Worm (Caenorhabditis elegans) whole organism, L4/young adult: Measurements from ENCODE around the gene fbxl-3.

Experiments used
- W03F9.2 ChIP-seq: fragments of 150-350 bp; optimal IDR thresholded peaks from 2 replicates; lab custom pipeline; 2014; ENCODE audit warnings: missing biosample characterization, missing genetic modification characterization
- dao-5 ChIP-seq: sonication (generic microtip); optimal IDR thresholded peaks from 2 replicates; lab custom pipeline; 2016; ENCODE audit warnings: missing genotype, missing genetic modification characterization, moderate library complexity, missing compliant biosample characterization

DNA sequence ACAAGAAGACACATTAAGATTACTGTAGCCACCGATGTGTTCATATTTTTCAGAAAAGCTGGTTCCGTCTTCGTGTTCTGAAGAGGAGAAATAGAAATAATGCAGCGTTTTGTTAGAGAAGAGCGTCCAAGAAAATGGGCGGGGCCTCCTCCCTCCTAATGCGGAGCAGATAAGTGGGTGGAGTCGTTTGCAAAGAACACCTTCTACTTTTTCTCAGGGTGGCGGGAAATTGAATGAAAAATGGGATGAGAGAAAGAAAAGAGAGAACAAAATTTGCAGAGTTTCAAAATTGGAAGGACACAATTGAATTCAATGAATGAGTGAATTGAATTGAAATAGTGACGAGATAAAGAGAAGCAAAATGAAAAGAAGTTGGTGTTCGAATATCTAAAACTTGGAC, 33.1 kb downstream of the fbxl-3 start, which contains the start of gene F09E5.16:
- no peak for TF ChIP-seq dao-5 (tag; lab: Kevin White, UChicago)
- TF ChIP-seq W03F9.2 (tag; lab: Kevin White, UChicago) = no peak
